Fruit fly (Drosophila melanogaster) Kc167 (cell line): ENCODE measurements around the gene CG43230.

Source experiments
- Myc ChIP-seq: fragments of >200 bp; optimal IDR thresholded peaks from 2 replicates; lab custom pipeline; 2017; ENCODE audit warnings: missing external identifiers
- Sin3A ChIP-seq: fragments of >200 bp; optimal IDR thresholded peaks from 2 replicates; lab custom pipeline; 2018; ENCODE audit warnings: missing external identifiers
- h ChIP-seq: fragments of >200 bp; optimal IDR thresholded peaks from 3 replicates; lab custom pipeline; 2018; ENCODE audit warnings: missing external identifiers
- insv ChIP-seq: fragments of >200 bp; optimal IDR thresholded peaks from 3 replicates; lab custom pipeline; 2018; ENCODE audit warnings: missing external identifiers
- psq ChIP-seq: fragments of >200 bp; optimal IDR thresholded peaks from 2 replicates; lab custom pipeline; 2017; ENCODE audit warnings: missing external identifiers
- ttk ChIP-seq: sonication (Bioruptor generic); optimal IDR thresholded peaks from 2 replicates; lab custom pipeline; 2017; ENCODE audit warnings: missing external identifiers

CG43230 gene

dm6 chr2L:15249682-15250081 is 34.7 kb downstream of the CG43230 start:
- TF ChIP-seq Myc (lab: Kevin White, UChicago) (no peak), insv (lab: Kevin White, UChicago) (no peak), psq (no peak), Sin3A (lab: Kevin White, UChicago) (no peak), h (no peak), ttk (lab: Kevin White, UChicago) (no peak)

dm6 chr2L:15254229-15254861 is 39.3 kb downstream of the CG43230 start:
- no peak for TF ChIP-seq psq
- TF ChIP-seq ttk (lab: Kevin White, UChicago) = no peak
- no peak for TF ChIP-seq Myc (lab: Kevin White, UChicago)
- TF ChIP-seq h = no peak
- no peak for TF ChIP-seq insv (lab: Kevin White, UChicago)
- no peak for TF ChIP-seq Sin3A (lab: Kevin White, UChicago)

dm6 chr2L:15256249-15256648 is 41.2 kb downstream of the CG43230 start, which contains the start of the genes PolD3 and Uxt:
PolD3 (minus strand) TSS chr2L:15256304.
Uxt (plus strand) TSS chr2L:15256581.
- TF ChIP-seq Myc (lab: Kevin White, UChicago) (no peak), psq (no peak), h (no peak), Sin3A (lab: Kevin White, UChicago) (no peak), insv (lab: Kevin White, UChicago) (no peak), ttk (lab: Kevin White, UChicago) (no peak)

- TF ChIP-seq Myc (lab: Kevin White, UChicago) (no peak), ttk (lab: Kevin White, UChicago) (no peak), Sin3A (lab: Kevin White, UChicago) (no peak), psq (no peak), insv (lab: Kevin White, UChicago) (no peak), h (no peak)
Observed at dm6 chr2L:15264483-15264987, 49.5 kb downstream of the CG43230 start, which contains the start of gene yuri. yuri (minus strand) TSS chr2L:15264692.
